Fruit fly (Drosophila melanogaster) whole organism, prepupa: Measurements from ENCODE around the gene CG42710.

Experiments
- Eip75B ChIP-seq: fragments of 200-800 bp; sonication (Bioruptor generic); optimal IDR thresholded peaks from 3 replicates; lab custom pipeline; 2016; ENCODE audit warnings: missing biosample characterization, missing genetic modification characterization
- Ets96B ChIP-seq: fragments of 200-800 bp; optimal IDR thresholded peaks from 2 replicates; lab custom pipeline; 2019; ENCODE audit warnings: missing biosample characterization, mild to moderate bottlenecking, missing genetic modification characterization, moderate library complexity
- Sox102F ChIP-seq: fragments of 200-800 bp; sonication (Bioruptor generic); optimal IDR thresholded peaks from 2 replicates; lab custom pipeline; 2016; ENCODE audit warnings: missing biosample characterization, mild to moderate bottlenecking, missing genetic modification characterization
- esn ChIP-seq: fragments of 200-800 bp; sonication (Bioruptor generic); optimal IDR thresholded peaks from 2 replicates; lab custom pipeline; 2016; ENCODE audit warnings: missing biosample characterization, mild to moderate bottlenecking, missing genetic modification characterization, moderate library complexity

- TF ChIP-seq esn (GFP tag; lab: Kevin White, UChicago) (no peak), Eip75B (GFP tag; lab: Kevin White, UChicago) (no peak), Sox102F (GFP tag; lab: Kevin White, UChicago) (no peak), Ets96B (tag; lab: Kevin White, UChicago) (no peak)
Observed at dm6 chr2L:8732702-8733101, 49.6 kb downstream of the CG42710 start.
